Fruit fly (Drosophila melanogaster): ENCODE data around the gene tnc.
A peak's percentile ranks its signal among the peaks of the same experiment; 100 is the strongest.

tnc gene

DNA sequence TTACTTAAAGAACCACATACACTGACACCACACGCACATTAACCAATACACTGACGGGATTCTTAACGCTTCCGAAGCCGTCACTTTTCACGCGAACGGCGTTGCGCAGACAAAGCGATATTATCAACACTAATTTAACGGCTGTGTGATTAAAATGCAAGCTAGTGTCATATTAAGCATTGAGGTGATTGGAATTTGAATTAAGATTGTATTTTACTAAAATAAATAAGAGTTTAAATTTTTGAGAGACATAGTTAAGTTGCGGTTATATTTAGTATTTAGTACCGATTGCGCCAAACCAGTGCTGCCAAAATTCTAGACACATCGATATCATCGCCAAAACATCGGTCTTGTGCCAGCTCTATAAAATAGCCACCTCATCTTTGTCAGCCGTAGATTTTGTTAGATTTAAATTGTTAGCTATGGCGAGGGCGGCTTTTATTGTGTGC, 54.9 kb downstream of the tnc start, which contains the start of the genes Ythdf and bai (continued):
- TF ChIP-seq jumu (GFP tag; optimal IDR thresholded peaks at IDR 0.05) (peak; percentile 30), GATAe (GFP tag; conservative IDR thresholded peaks at IDR 0.05) (no peak), sug (tag; optimal IDR thresholded peaks at IDR 0.05) (no peak), Bdp1 (GFP tag; optimal IDR thresholded peaks at IDR 0.05) (peak; percentile 11), CG17186 (GFP tag; optimal IDR thresholded peaks at IDR 0.05) (peak; percentile 92), BtbVII (GFP tag; optimal IDR thresholded peaks at IDR 0.05) (no peak), CG1602 (GFP tag; optimal IDR thresholded peaks at IDR 0.05) (peak; percentile 14), CG17612 (GFP tag; IDR thresholded peaks at IDR 0.05) (no peak), sob (GFP tag; IDR thresholded peaks at IDR 0.05) (peak; percentile 56), stwl (tag; optimal IDR thresholded peaks at IDR 0.05) (peak; percentile 54), Adf1 (GFP tag; IDR thresholded peaks at IDR 0.05) (no peak), tin (GFP tag; optimal IDR thresholded peaks at IDR 0.05) (peak; percentile 14), sens (GFP tag) (peak; percentile 79), cato (GFP tag; optimal IDR thresholded peaks at IDR 0.05; ENCODE audit: borderline replicate concordance) (no peak), CG6813 (GFP tag; optimal IDR thresholded peaks at IDR 0.05) (no peak), Hmx (GFP tag; optimal IDR thresholded peaks at IDR 0.05) (no peak), sna (GFP tag; IDR thresholded peaks at IDR 0.05; ENCODE audit: partially characterized antibody) (peak; percentile 90), ATbp (GFP tag; optimal IDR thresholded peaks at IDR 0.05) (no peak), CG16813 (GFP tag; IDR thresholded peaks at IDR 0.05; ENCODE audit: partially characterized antibody) (peak; percentile 84), pros (GFP tag; optimal IDR thresholded peaks at IDR 0.05) (no peak), Dbx (GFP tag; IDR thresholded peaks at IDR 0.05) (peak; percentile 56; the same call in 1 of the 3 replicates), Ssrp (tag; optimal IDR thresholded peaks at IDR 0.05) (no peak), CG4617 (GFP tag; optimal IDR thresholded peaks at IDR 0.05; ENCODE audit: borderline replicate concordance) (peak; percentile 78), Mes4 (GFP tag; optimal IDR thresholded peaks at IDR 0.05) (no peak), CG31224 (GFP tag; IDR thresholded peaks at IDR 0.05) (no peak), Doc2 (GFP tag; IDR thresholded peaks at IDR 0.05) (no peak), pho (GFP tag; optimal IDR thresholded peaks at IDR 0.05) (peak; percentile 38), CG15696 (tag; optimal IDR thresholded peaks at IDR 0.05) (no peak), CG15601 (tag; optimal IDR thresholded peaks at IDR 0.05) (no peak), Tbp (GFP tag; optimal IDR thresholded peaks at IDR 0.05) (no peak), CG32767 (GFP tag; IDR thresholded peaks at IDR 0.05) (no peak), CG12236 (GFP tag; optimal IDR thresholded peaks at IDR 0.05) (no peak), yki (optimal IDR thresholded peaks at IDR 0.05) (no peak), CG2120 (GFP tag; optimal IDR thresholded peaks at IDR 0.05) (peak; percentile 81), CG8359 (GFP tag; optimal IDR thresholded peaks at IDR 0.05; ENCODE audit: borderline replicate concordance) (no peak), Atf3 (GFP tag; optimal IDR thresholded peaks at IDR 0.05) (no peak), CG9215 (GFP tag; IDR thresholded peaks at IDR 0.05) (no peak; the same call in 1 of the 2 replicates), pfk (GFP tag; optimal IDR thresholded peaks at IDR 0.05) (no peak), CG3838 (GFP tag; optimal IDR thresholded peaks at IDR 0.05) (no peak), CG13424 (tag; optimal IDR thresholded peaks at IDR 0.05) (no peak), MTF-1 (GFP tag; optimal IDR thresholded peaks at IDR 0.05; ENCODE audit: borderline replicate concordance) (no peak), klu (GFP tag; IDR thresholded peaks at IDR 0.05) (no peak), gt (GFP tag; IDR thresholded peaks at IDR 0.05) (no peak), tx (GFP tag; optimal IDR thresholded peaks at IDR 0.05) (peak; percentile 6), hth (optimal IDR thresholded peaks at IDR 0.05) (no peak), jing (GFP tag; optimal IDR thresholded peaks at IDR 0.05) (no peak), CG4820 (GFP tag; optimal IDR thresholded peaks at IDR 0.05) (no peak), nau (GFP tag; optimal IDR thresholded peaks at IDR 0.05) (no peak), CG8388 (GFP tag; optimal IDR thresholded peaks at IDR 0.05) (no peak), CG14860 (GFP tag; IDR thresholded peaks at IDR 0.05; ENCODE audit: partially characterized antibody) (peak; percentile 86), Drgx (GFP tag; IDR thresholded peaks at IDR 0.05) (no peak), Dp (GFP tag; optimal IDR thresholded peaks at IDR 0.05) (peak; percentile 47)
